Fruit fly (Drosophila melanogaster): Measurements from ENCODE around the gene CG11529.

CG11529 gene

dm6 chr3L:12178847-12179437 is 18.6 kb upstream of the CG11529 start (continued):
- TF ChIP-seq Dbx (GFP tag; IDR thresholded peaks at IDR 0.05) = peak; percentile 29; the same call in 1 of the 3 replicates
- TF ChIP-seq cwo (GFP tag; optimal IDR thresholded peaks at IDR 0.05) = peak; percentile 16
- TF ChIP-seq CG7839 (tag; optimal IDR thresholded peaks at IDR 0.05) = peak; percentile 3
- TF ChIP-seq CG9932 (GFP tag; IDR thresholded peaks at IDR 0.05) = peak; percentile 7; the same call in 1 of the 2 replicates
- TF ChIP-seq Mad (GFP tag; optimal IDR thresholded peaks at IDR 0.05) = no peak
- TF ChIP-seq grn (GFP tag; optimal IDR thresholded peaks at IDR 0.05) = peak; percentile 34
- TF ChIP-seq CG2120 (GFP tag; optimal IDR thresholded peaks at IDR 0.05) = peak; percentile 44
- peak; percentile 23; the same call in 1 of the 2 replicates for TF ChIP-seq CG32532 (GFP tag; IDR thresholded peaks at IDR 0.05)
- peak; percentile 41 for TF ChIP-seq dmrt99B (tag; optimal IDR thresholded peaks at IDR 0.05)
- TF ChIP-seq bcd (GFP tag; optimal IDR thresholded peaks at IDR 0.05) = peak; percentile 13
- peak; percentile 41; the same call in 1 of the 2 replicates for TF ChIP-seq NFAT (GFP tag; IDR thresholded peaks at IDR 0.05)
- peak; percentile 9 for TF ChIP-seq caup (GFP tag; optimal IDR thresholded peaks at IDR 0.05; ENCODE audit: severe bottlenecking)
- peak; percentile 50 for TF ChIP-seq slbo (GFP tag; IDR thresholded peaks at IDR 0.05)
- TF ChIP-seq esg (GFP tag; conservative IDR thresholded peaks at IDR 0.05) = 0 out of 2 replicates have a peak, but pooled peaks have one; percentile 13
- peak; percentile 36; the same call in 2 of the 3 replicates for TF ChIP-seq CG17361 (GFP tag; IDR thresholded peaks at IDR 0.05)
- peak; percentile 80 for TF ChIP-seq CG11696 (GFP tag; IDR thresholded peaks at IDR 0.05)
- peak; percentile 46 for TF ChIP-seq CG3281 (GFP tag; optimal IDR thresholded peaks at IDR 0.05)
- no peak for TF ChIP-seq CG8290 (GFP tag; optimal IDR thresholded peaks at IDR 0.05)
- peak in 1 of 2 experiments; percentile 53 for TF ChIP-seq CG8290 (tag; optimal IDR thresholded peaks at IDR 0.05)
- peak; percentile 23 for TF ChIP-seq sug (tag; optimal IDR thresholded peaks at IDR 0.05)
- TF ChIP-seq H15 (GFP tag; IDR thresholded peaks at IDR 0.05) = 0 out of 3 replicates have a peak, but pooled peaks have one; percentile 37
- peak; percentile 25; the same call in 1 of the 2 replicates for TF ChIP-seq lmd (GFP tag; IDR thresholded peaks at IDR 0.05)
- 0 out of 3 replicates have a peak, but pooled peaks have one; percentile 4 for TF ChIP-seq dysf (GFP tag; IDR thresholded peaks at IDR 0.05)
- no peak for TF ChIP-seq CG1832 (GFP tag; optimal IDR thresholded peaks at IDR 0.05)
- TF ChIP-seq sens (GFP tag) = peak; percentile 60
- TF ChIP-seq Elba2 (GFP tag; optimal IDR thresholded peaks at IDR 0.05) = no peak
- TF ChIP-seq Hmr (GFP tag; optimal IDR thresholded peaks at IDR 0.05) = peak; percentile 7
- TF ChIP-seq gem (tag; optimal IDR thresholded peaks at IDR 0.05) = peak; percentile 2
- TF ChIP-seq Ada2b (GFP tag; IDR thresholded peaks at IDR 0.05) = 0 out of 2 replicates have a peak, but pooled peaks have one; percentile 11
- peak; percentile 51 for TF ChIP-seq CG18599 (GFP tag; optimal IDR thresholded peaks at IDR 0.05)
- no peak for TF ChIP-seq CG13424 (tag; optimal IDR thresholded peaks at IDR 0.05)
- TF ChIP-seq CG10147 (GFP tag; optimal IDR thresholded peaks at IDR 0.05) = no peak

- TF ChIP-seq row (GFP tag; IDR thresholded peaks at IDR 0.05) = 0 out of 3 replicates have a peak, but pooled peaks have one; percentile 19
- TF ChIP-seq TFAM (GFP tag; optimal IDR thresholded peaks at IDR 0.05) = no peak
- peak; percentile 32 for TF ChIP-seq sens (GFP tag)
- TF ChIP-seq Optix (GFP tag; IDR thresholded peaks at IDR 0.05) = no peak
- no peak for TF ChIP-seq BtbVII (GFP tag; optimal IDR thresholded peaks at IDR 0.05)
- no peak for TF ChIP-seq CG15696 (tag; optimal IDR thresholded peaks at IDR 0.05)
- TF ChIP-seq Ets65A (GFP tag) = peak; percentile 84
- no peak for TF ChIP-seq bsh (GFP tag; optimal IDR thresholded peaks at IDR 0.05)
- TF ChIP-seq pzg (GFP tag; optimal IDR thresholded peaks at IDR 0.05) = no peak
- no peak for TF ChIP-seq caup (GFP tag; optimal IDR thresholded peaks at IDR 0.05; ENCODE audit: severe bottlenecking)
- no peak for TF ChIP-seq pb (GFP tag; optimal IDR thresholded peaks at IDR 0.05)
- no peak for TF ChIP-seq al (GFP tag; IDR thresholded peaks at IDR 0.05)
- no peak for TF ChIP-seq ssp (GFP tag; IDR thresholded peaks at IDR 0.05)
- no peak for TF ChIP-seq zen (tag; optimal IDR thresholded peaks at IDR 0.05)
- TF ChIP-seq pan (optimal IDR thresholded peaks at IDR 0.05) = no peak
- TF ChIP-seq pan (GFP tag; optimal IDR thresholded peaks at IDR 0.05 in 1 of 2, IDR thresholded peaks at IDR 0.05 in 1 of 2) = peak in 1 of 2 experiments; percentile 30
- TF ChIP-seq chn (GFP tag; optimal IDR thresholded peaks at IDR 0.05) = no peak
- no peak for TF ChIP-seq CG2678 (tag; optimal IDR thresholded peaks at IDR 0.05)
- peak; percentile 61 for TF ChIP-seq D19B (GFP tag; optimal IDR thresholded peaks at IDR 0.05)
- TF ChIP-seq B-H1 (GFP tag; IDR thresholded peaks at IDR 0.05) = no peak
Observed at dm6 chr3L:12183967-12184366, 13.6 kb upstream of the CG11529 start.

Data from whole organism, embryonic.